Worm (Caenorhabditis elegans): ENCODE results near the gene arrd-8.
A peak's percentile ranks its signal among the peaks of the same experiment; 100 is the strongest.

arrd-8 gene

ce11 chrII:12064680-12065135, at the start of gene arrd-8:
arrd-8 (plus strand) TSS chrII:12065085.
- no peak for TF ChIP-seq him-1 (tag; optimal IDR thresholded peaks at IDR 0.05)
- no peak for TF ChIP-seq W03F9.2 (tag; optimal IDR thresholded peaks at IDR 0.05)
- no peak for TF ChIP-seq dao-5 (tag; optimal IDR thresholded peaks at IDR 0.05)

ce11 chrII:12023315-12023878, 41.5 kb upstream of the arrd-8 start, which contains the start of gene Y17G7B.12:
Y17G7B.12 (plus strand) TSS chrII:12023861.
- no peak for TF ChIP-seq him-1 (tag; optimal IDR thresholded peaks at IDR 0.05)
- TF ChIP-seq dao-5 (tag; optimal IDR thresholded peaks at IDR 0.05): no peak
- no peak for TF ChIP-seq W03F9.2 (tag; optimal IDR thresholded peaks at IDR 0.05)

ce11 chrII:12027697-12028245, 37.1 kb upstream of the arrd-8 start, which contains the start of gene Y17G7B.8:
Y17G7B.8 (minus strand) TSS chrII:12027747.
- no peak for TF ChIP-seq dao-5 (tag; optimal IDR thresholded peaks at IDR 0.05)
- no peak for TF ChIP-seq W03F9.2 (tag; optimal IDR thresholded peaks at IDR 0.05)
- TF ChIP-seq him-1 (tag; optimal IDR thresholded peaks at IDR 0.05): no peak

ce11 chrII:12028707-12029106, 36.2 kb upstream of the arrd-8 start:
- TF ChIP-seq dao-5 (tag; optimal IDR thresholded peaks at IDR 0.05) (no peak), W03F9.2 (tag; optimal IDR thresholded peaks at IDR 0.05) (no peak), him-1 (tag; optimal IDR thresholded peaks at IDR 0.05) (no peak)

- TF ChIP-seq dao-5 (tag; optimal IDR thresholded peaks at IDR 0.05) (no peak), W03F9.2 (tag; optimal IDR thresholded peaks at IDR 0.05) (no peak), him-1 (tag; optimal IDR thresholded peaks at IDR 0.05) (no peak)
These were observed 28.8 kb upstream of the arrd-8 start for ce11 chrII:12036075-12036474.

ce11 chrII:12036516-12036915, 28.4 kb upstream of the arrd-8 start, which contains the start of gene cyn-16:
cyn-16 (minus strand) TSS chrII:12036742.
- no peak for TF ChIP-seq W03F9.2 (tag; optimal IDR thresholded peaks at IDR 0.05)
- TF ChIP-seq dao-5 (tag; optimal IDR thresholded peaks at IDR 0.05): no peak
- no peak for TF ChIP-seq him-1 (tag; optimal IDR thresholded peaks at IDR 0.05)

ce11 chrII:12039039-12039438, 25.8 kb upstream of the arrd-8 start, which contains the start of gene tpi-1:
tpi-1 (minus strand) TSS chrII:12039139.
- TF ChIP-seq him-1 (tag; optimal IDR thresholded peaks at IDR 0.05): no peak
- TF ChIP-seq W03F9.2 (tag; optimal IDR thresholded peaks at IDR 0.05): no peak
- TF ChIP-seq dao-5 (tag; optimal IDR thresholded peaks at IDR 0.05): no peak

- no peak for TF ChIP-seq him-1 (tag; optimal IDR thresholded peaks at IDR 0.05)
- no peak for TF ChIP-seq dao-5 (tag; optimal IDR thresholded peaks at IDR 0.05)
- TF ChIP-seq W03F9.2 (tag; optimal IDR thresholded peaks at IDR 0.05): no peak
These were observed 24.7 kb upstream of the arrd-8 start for ce11 chrII:12040167-12040566.

- TF ChIP-seq him-1 (tag; optimal IDR thresholded peaks at IDR 0.05) (no peak), dao-5 (tag; optimal IDR thresholded peaks at IDR 0.05) (no peak), W03F9.2 (tag; optimal IDR thresholded peaks at IDR 0.05) (no peak)
These were observed 23.8 kb upstream of the arrd-8 start for ce11 chrII:12041116-12041515.

ce11 chrII:12042108-12042960, 22.6 kb upstream of the arrd-8 start, which contains the start of gene ippk-1:
ippk-1 (plus strand) TSS chrII:12042910.
- no peak for TF ChIP-seq him-1 (tag; optimal IDR thresholded peaks at IDR 0.05)
- TF ChIP-seq W03F9.2 (tag; optimal IDR thresholded peaks at IDR 0.05): peak; percentile 16

ce11 chrII:12049281-12049680, 15.6 kb upstream of the arrd-8 start, which contains the start of gene nadk-2:
nadk-2 (plus strand) TSS chrII:12049581.
- no peak for TF ChIP-seq him-1 (tag; optimal IDR thresholded peaks at IDR 0.05)
- TF ChIP-seq dao-5 (tag; optimal IDR thresholded peaks at IDR 0.05): no peak
- no peak for TF ChIP-seq W03F9.2 (tag; optimal IDR thresholded peaks at IDR 0.05)

- TF ChIP-seq W03F9.2 (tag; optimal IDR thresholded peaks at IDR 0.05) (no peak), him-1 (tag; optimal IDR thresholded peaks at IDR 0.05) (no peak), dao-5 (tag; optimal IDR thresholded peaks at IDR 0.05) (no peak)
These were observed 14.3 kb upstream of the arrd-8 start for ce11 chrII:12050607-12051006.

ce11 chrII:12051601-12052000, 13.3 kb upstream of the arrd-8 start:
- TF ChIP-seq W03F9.2 (tag; optimal IDR thresholded peaks at IDR 0.05) (no peak), him-1 (tag; optimal IDR thresholded peaks at IDR 0.05) (no peak), dao-5 (tag; optimal IDR thresholded peaks at IDR 0.05) (no peak)

- no peak for TF ChIP-seq W03F9.2 (tag; optimal IDR thresholded peaks at IDR 0.05)
- TF ChIP-seq dao-5 (tag; optimal IDR thresholded peaks at IDR 0.05): no peak
- no peak for TF ChIP-seq him-1 (tag; optimal IDR thresholded peaks at IDR 0.05)
These were observed 12.7 kb upstream of the arrd-8 start for ce11 chrII:12052136-12052535.

All from whole organism, L4/young adult.